Fruit fly (Drosophila melanogaster): ENCODE measurements around the gene Ant2.
A peak's percentile ranks its signal among the peaks of the same experiment; 100 is the strongest.

Gene Ant2

DNA sequence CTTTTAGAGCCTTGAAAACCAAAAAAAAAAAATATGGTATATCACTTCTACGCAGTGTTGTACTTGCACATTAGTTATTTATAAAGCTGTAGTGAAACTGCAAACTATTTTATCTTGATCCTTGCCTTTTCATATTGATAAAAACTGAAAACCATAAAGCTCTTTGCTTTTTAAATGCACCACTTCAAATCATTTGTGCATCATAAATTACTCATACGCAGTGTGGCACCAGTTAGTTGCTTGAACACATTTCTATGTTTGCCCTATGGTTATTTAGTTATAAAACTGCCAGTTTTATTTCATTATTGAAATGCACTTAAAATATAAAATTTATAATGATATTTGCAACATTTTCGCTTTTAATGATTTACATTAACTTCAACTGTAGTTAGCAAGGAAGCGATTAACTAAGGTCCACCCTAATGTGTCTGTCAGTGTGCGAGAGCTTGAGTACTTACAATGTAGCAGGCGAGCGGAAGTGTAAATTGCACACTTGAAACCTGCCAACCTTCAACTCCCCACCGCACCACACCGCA lies 30.6 kb downstream of the Ant2 start (continued):
- TF ChIP-seq Met (GFP tag; optimal IDR thresholded peaks at IDR 0.05), result peak; percentile 3
- peak; percentile 20 for TF ChIP-seq dac (GFP tag; optimal IDR thresholded peaks at IDR 0.05)
- TF ChIP-seq Ets21C (GFP tag; optimal IDR thresholded peaks at IDR 0.05), result no peak
- TF ChIP-seq Sox15 (GFP tag; optimal IDR thresholded peaks at IDR 0.05), result no peak
- peak; percentile 2 for TF ChIP-seq Eip75B (GFP tag; optimal IDR thresholded peaks at IDR 0.05)
- TF ChIP-seq Hr38 (GFP tag; optimal IDR thresholded peaks at IDR 0.05), result no peak
- peak; percentile 4 for TF ChIP-seq CG8632 (GFP tag; optimal IDR thresholded peaks at IDR 0.05)
- TF ChIP-seq Ets96B (tag; optimal IDR thresholded peaks at IDR 0.05), result peak; percentile 1
- TF ChIP-seq CG11762 (GFP tag; optimal IDR thresholded peaks at IDR 0.05; ENCODE audit: insufficient read depth), result no peak
- TF ChIP-seq vri (GFP tag; optimal IDR thresholded peaks at IDR 0.05), result no peak
- TF ChIP-seq CG31627 (GFP tag; optimal IDR thresholded peaks at IDR 0.05), result no peak
- no peak for TF ChIP-seq CG6163 (GFP tag; IDR thresholded peaks at IDR 0.05)
- TF ChIP-seq CG6808 (GFP tag; optimal IDR thresholded peaks at IDR 0.05), result peak; percentile 20
- TF ChIP-seq CG11294 (GFP tag; IDR thresholded peaks at IDR 0.05), result no peak

DNA sequence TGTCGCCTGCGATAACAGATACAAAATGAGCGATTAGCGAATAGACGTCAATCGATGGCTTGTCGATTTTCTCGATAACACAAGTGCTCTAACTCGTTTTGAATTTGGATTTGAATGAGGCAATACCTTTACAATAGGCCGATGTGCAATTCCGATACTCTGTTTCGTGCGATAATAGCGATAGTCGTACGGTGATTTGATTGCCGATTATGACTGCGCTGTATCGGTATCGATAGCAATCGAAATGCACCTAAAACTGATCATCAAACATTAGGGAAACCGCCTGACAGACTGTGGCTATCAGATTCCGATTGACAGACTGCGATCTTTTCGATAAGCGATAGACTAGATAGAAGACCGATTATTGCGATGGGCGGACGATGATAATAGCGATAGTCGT lies 34.9 kb downstream of the Ant2 start:
- TF ChIP-seq CG8119 (GFP tag; IDR thresholded peaks at IDR 0.05), result no peak
- no peak for TF ChIP-seq net (GFP tag; optimal IDR thresholded peaks at IDR 0.05)
- no peak for TF ChIP-seq CG10631 (GFP tag; optimal IDR thresholded peaks at IDR 0.05)
- TF ChIP-seq dac (GFP tag; optimal IDR thresholded peaks at IDR 0.05), result no peak
- TF ChIP-seq CG10669 (GFP tag; optimal IDR thresholded peaks at IDR 0.05), result no peak
- no peak for TF ChIP-seq ss (GFP tag; optimal IDR thresholded peaks at IDR 0.05)
- no peak for TF ChIP-seq CG6792 (GFP tag; optimal IDR thresholded peaks at IDR 0.05)

DNA sequence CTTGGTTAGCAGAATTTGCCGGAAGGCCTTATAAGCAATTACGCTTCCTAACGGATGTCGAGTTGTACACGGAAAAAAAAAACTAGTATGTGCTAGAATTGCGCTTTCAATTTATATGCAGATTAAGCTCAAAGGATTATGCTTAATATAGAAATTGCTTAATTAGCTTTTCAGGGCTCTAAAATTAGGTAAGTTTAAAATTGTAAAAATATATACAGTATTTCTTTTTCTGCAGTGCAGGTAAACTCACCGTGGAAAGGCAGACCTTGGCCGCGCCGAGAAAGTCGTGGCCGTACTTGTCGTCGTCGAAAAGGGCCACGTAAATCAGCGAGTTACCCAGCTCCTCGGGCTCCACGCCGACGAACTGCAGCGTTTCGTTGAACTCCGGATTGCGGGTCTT lies 36.0 kb downstream of the Ant2 start:
- no peak for TF ChIP-seq cyc (GFP tag; optimal IDR thresholded peaks at IDR 0.05)
- peak; percentile 54 for TF ChIP-seq Eip78C (GFP tag)
- no peak for TF ChIP-seq Eip93F (GFP tag; optimal IDR thresholded peaks at IDR 0.05)
- no peak for TF ChIP-seq CG8632 (GFP tag; optimal IDR thresholded peaks at IDR 0.05)
- TF ChIP-seq fd85E (GFP tag; optimal IDR thresholded peaks at IDR 0.05), result no peak
- no peak for TF ChIP-seq CG9139 (GFP tag; optimal IDR thresholded peaks at IDR 0.05)
- TF ChIP-seq CG11762 (GFP tag; optimal IDR thresholded peaks at IDR 0.05; ENCODE audit: insufficient read depth), result no peak
- no peak for TF ChIP-seq net (GFP tag; optimal IDR thresholded peaks at IDR 0.05)
- TF ChIP-seq OdsH (GFP tag; optimal IDR thresholded peaks at IDR 0.05), result no peak

DNA sequence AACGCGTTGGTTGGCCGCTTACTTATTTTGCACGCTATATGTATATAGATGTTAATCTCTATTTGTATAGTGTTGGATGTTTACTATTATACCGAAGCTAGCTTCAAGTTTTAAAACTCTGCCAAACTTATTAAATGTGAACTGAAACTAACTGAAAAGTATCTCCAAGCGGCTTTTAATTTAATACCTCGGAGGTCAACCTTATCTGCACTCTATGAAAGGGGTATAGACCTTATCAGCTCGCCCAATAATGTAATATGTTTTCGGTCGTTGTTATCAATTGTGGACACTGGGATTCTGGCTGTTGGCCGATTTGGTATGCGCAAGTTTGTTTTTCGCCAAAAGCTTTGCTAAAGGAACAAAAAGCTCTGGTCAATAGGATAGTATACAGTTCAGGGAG lies 38.1 kb downstream of the Ant2 start:
- TF ChIP-seq fkh (GFP tag; optimal IDR thresholded peaks at IDR 0.05), result peak; percentile 1
- no peak for TF ChIP-seq OdsH (GFP tag; optimal IDR thresholded peaks at IDR 0.05)
- peak; percentile 76 for TF ChIP-seq svp (GFP tag)
- no peak for TF ChIP-seq Eip78C (GFP tag)
- TF ChIP-seq Met (GFP tag; optimal IDR thresholded peaks at IDR 0.05), result no peak

DNA sequence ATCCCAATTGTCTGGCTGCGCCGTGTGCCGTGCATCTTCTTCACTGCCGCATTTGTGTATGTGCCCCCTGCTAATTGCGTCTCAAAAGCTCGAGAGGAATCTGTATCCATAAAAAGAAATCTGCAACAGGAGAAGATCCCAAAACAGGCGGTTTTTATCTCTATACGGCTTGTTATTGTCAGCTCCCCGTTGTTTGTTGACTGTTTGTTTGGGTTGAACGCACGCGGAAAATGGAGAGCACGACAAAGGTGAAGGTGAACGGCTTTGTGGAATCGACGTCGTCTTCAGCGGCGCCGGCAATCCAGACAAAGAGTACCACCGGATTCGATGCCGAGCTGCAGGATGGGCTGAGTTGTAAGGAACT lies 41.1 kb downstream of the Ant2 start:
- TF ChIP-seq CG32006 (GFP tag; optimal IDR thresholded peaks at IDR 0.05) (no peak), svp (GFP tag) (peak; percentile 75)

DNA sequence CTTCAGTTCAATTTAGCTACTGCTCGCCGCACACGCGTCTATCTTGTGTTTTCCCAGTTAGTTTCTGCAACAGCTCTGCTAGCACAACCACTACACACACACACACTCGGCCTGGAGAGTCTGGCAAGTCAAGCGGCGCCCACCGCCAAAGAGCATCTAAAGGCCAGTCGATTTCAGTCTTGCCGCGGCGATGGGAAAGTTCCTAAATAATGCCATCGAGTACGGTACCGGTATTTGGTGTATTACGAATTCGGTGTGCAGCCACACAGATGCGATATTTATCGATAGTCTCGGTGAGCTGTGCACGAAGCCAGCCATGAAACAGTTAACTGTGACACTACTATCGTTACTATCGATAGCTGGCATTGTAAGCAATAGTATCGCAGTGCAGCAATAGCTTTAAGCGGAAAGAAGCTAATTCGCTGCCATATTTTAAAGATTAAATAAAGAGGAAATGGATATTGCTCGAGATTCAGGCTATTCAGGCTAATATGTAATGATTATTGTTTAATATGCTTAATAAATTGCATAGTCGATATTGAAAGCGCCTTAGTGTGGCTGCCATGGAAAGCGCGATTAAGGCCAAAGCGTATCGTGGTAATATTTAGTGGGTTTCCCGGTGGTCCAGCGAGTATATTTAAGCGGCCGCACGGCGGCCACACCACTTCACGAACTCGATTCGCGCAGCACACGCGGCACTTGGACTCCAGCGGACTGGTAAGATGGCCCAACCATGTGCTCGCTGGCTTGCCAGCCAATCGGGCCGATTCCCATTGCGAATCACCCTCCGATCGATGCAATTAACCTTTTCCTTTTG lies 41.7 kb downstream of the Ant2 start, which contains the start of gene stx:
stx (minus strand) TSS at position 171 of the 817 bp plus-strand sequence.
- peak; percentile 95 for TF ChIP-seq svp (GFP tag)
- TF ChIP-seq Eip78C (GFP tag), result peak; percentile 36
- TF ChIP-seq ss (GFP tag; optimal IDR thresholded peaks at IDR 0.05), result peak in 1 of 2 experiments; percentile 31
- TF ChIP-seq Ets96B (tag; optimal IDR thresholded peaks at IDR 0.05), result no peak
- TF ChIP-seq CG9139 (GFP tag; optimal IDR thresholded peaks at IDR 0.05), result peak; percentile 37
- TF ChIP-seq cyc (GFP tag; optimal IDR thresholded peaks at IDR 0.05), result no peak
- peak; percentile 5 for TF ChIP-seq CG7368 (GFP tag; optimal IDR thresholded peaks at IDR 0.05)
- TF ChIP-seq dsx (GFP tag; optimal IDR thresholded peaks at IDR 0.05; ENCODE audit: poor library complexity, severe bottlenecking), result no peak
- TF ChIP-seq CG3919 (GFP tag; optimal IDR thresholded peaks at IDR 0.05), result peak; percentile 52
- TF ChIP-seq CG6854 (GFP tag; optimal IDR thresholded peaks at IDR 0.05), result peak; percentile 65
- TF ChIP-seq dac (GFP tag; optimal IDR thresholded peaks at IDR 0.05), result no peak
- peak; percentile 28 for TF ChIP-seq esn (GFP tag; optimal IDR thresholded peaks at IDR 0.05)
- TF ChIP-seq CG15336 (GFP tag; IDR thresholded peaks at IDR 0.05), result peak; percentile 45; the same call in 1 of the 2 replicates
- peak; percentile 65; the same call in 2 of the 3 replicates for TF ChIP-seq eg (GFP tag; IDR thresholded peaks at IDR 0.05)
- TF ChIP-seq CG16779 (tag; optimal IDR thresholded peaks at IDR 0.05), result peak; percentile 31
- peak; percentile 3 for TF ChIP-seq fkh (GFP tag; optimal IDR thresholded peaks at IDR 0.05)
- peak; percentile 14 for TF ChIP-seq CG1621 (tag; optimal IDR thresholded peaks at IDR 0.05)
- peak; percentile 72 for TF ChIP-seq vri (GFP tag; optimal IDR thresholded peaks at IDR 0.05)
- TF ChIP-seq CG32006 (GFP tag; optimal IDR thresholded peaks at IDR 0.05), result no peak
- TF ChIP-seq Hr39 (GFP tag; optimal IDR thresholded peaks at IDR 0.05), result no peak

Data from whole organism, prepupa.